Fruit fly (Drosophila melanogaster): ENCODE results near the gene Ythdf.

The Ythdf gene

DNA sequence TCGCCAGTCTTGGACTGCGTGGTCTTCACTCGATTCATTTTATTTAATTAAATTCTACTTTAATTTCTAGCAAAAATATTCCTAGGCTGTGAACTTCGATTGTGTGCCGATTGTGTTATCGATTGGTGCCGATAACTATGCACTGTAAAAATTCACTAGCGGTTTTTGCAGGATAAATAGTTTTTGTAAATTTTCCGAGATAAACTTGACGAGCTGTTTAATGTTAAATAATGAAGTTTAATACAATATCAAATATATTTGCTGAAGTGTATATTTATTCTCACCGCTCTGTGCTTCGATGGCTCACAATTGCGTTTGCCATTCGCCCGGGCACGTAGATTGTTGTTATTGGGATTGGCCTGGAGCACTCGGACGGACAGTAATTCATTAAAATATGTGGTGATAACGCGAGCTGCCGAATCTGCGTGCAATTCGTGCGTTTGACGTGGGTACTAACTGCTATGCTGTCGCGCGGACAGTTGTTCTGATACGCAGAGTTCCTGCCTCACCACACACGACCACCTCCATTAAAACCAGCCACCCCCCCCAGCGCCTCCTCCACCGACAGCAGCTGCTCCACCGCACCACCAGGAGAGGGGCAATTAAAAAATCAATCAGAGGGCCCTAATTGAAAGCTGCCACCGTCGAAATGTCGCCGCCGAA, 14.0 kb downstream of the Ythdf start, which contains the start of the genes EMC6 and Hr96:
TSS of gene EMC6 (minus strand) at position 123 of the 663 bp plus-strand sequence.
TSS of gene Hr96 (plus strand) at position 341 of the 663 bp plus-strand sequence.
- TF ChIP-seq Eip78C (GFP tag) (peak; percentile 97), Eip93F (GFP tag; optimal IDR thresholded peaks at IDR 0.05) (peak; percentile 83), CG4318 (GFP tag; optimal IDR thresholded peaks at IDR 0.05) (no peak), CG6276 (GFP tag; optimal IDR thresholded peaks at IDR 0.05) (no peak), Hr4 (GFP tag; optimal IDR thresholded peaks at IDR 0.05) (peak; percentile 94), Smox (GFP tag; optimal IDR thresholded peaks at IDR 0.05) (peak; percentile 91), dsx (GFP tag; optimal IDR thresholded peaks at IDR 0.05; ENCODE audit: poor library complexity, severe bottlenecking) (peak; percentile 81), Sox102F (GFP tag; optimal IDR thresholded peaks at IDR 0.05) (peak; percentile 93), eg (GFP tag; IDR thresholded peaks at IDR 0.05) (peak; percentile 94), Ets21C (GFP tag; optimal IDR thresholded peaks at IDR 0.05) (peak; percentile 90), Ets96B (tag; optimal IDR thresholded peaks at IDR 0.05) (peak; percentile 84), CG11902 (GFP tag; optimal IDR thresholded peaks at IDR 0.05) (peak; percentile 85), acj6 (GFP tag; optimal IDR thresholded peaks at IDR 0.05) (peak; percentile 94), OdsH (GFP tag; optimal IDR thresholded peaks at IDR 0.05) (peak; percentile 94), achi (GFP tag; optimal IDR thresholded peaks at IDR 0.05) (peak; percentile 88), svp (GFP tag) (peak; percentile 98), CG6792 (GFP tag; optimal IDR thresholded peaks at IDR 0.05) (peak; percentile 88), CG1621 (tag; optimal IDR thresholded peaks at IDR 0.05) (peak; percentile 97), Hr39 (GFP tag; optimal IDR thresholded peaks at IDR 0.05) (peak; percentile 92), ss (GFP tag; optimal IDR thresholded peaks at IDR 0.05) (peak in 1 of 2 experiments; percentile 84), cyc (GFP tag; optimal IDR thresholded peaks at IDR 0.05) (peak; percentile 94), Sox14 (GFP tag; optimal IDR thresholded peaks at IDR 0.05) (peak; percentile 93), CG8319 (GFP tag; optimal IDR thresholded peaks at IDR 0.05) (peak; percentile 87), dac (GFP tag; optimal IDR thresholded peaks at IDR 0.05) (peak; percentile 77), CG32006 (GFP tag; optimal IDR thresholded peaks at IDR 0.05) (no peak), CG34406 (GFP tag; optimal IDR thresholded peaks at IDR 0.05) (peak; percentile 88), fd59A (GFP tag; optimal IDR thresholded peaks at IDR 0.05) (peak; percentile 77), CG9139 (GFP tag; optimal IDR thresholded peaks at IDR 0.05) (no peak), CG11294 (GFP tag; IDR thresholded peaks at IDR 0.05) (peak; percentile 89), net (GFP tag; optimal IDR thresholded peaks at IDR 0.05) (peak; percentile 90), pdm3 (GFP tag; optimal IDR thresholded peaks at IDR 0.05) (peak; percentile 95), CG3919 (GFP tag; optimal IDR thresholded peaks at IDR 0.05) (peak; percentile 94), CG8119 (GFP tag; IDR thresholded peaks at IDR 0.05) (peak; percentile 84), Gug (GFP tag; IDR thresholded peaks at IDR 0.05) (peak; percentile 92), topi (GFP tag; optimal IDR thresholded peaks at IDR 0.05) (peak; percentile 91), CG31627 (GFP tag; optimal IDR thresholded peaks at IDR 0.05) (peak; percentile 93), CG11762 (GFP tag; optimal IDR thresholded peaks at IDR 0.05; ENCODE audit: insufficient read depth) (peak; percentile 87), lz (GFP tag; optimal IDR thresholded peaks at IDR 0.05) (peak; percentile 94), fd85E (GFP tag; optimal IDR thresholded peaks at IDR 0.05) (peak; percentile 62), Sox15 (GFP tag; optimal IDR thresholded peaks at IDR 0.05) (peak; percentile 87), Eip75B (GFP tag; optimal IDR thresholded peaks at IDR 0.05) (peak; percentile 93), spab (GFP tag; optimal IDR thresholded peaks at IDR 0.05) (peak; percentile 75), Met (GFP tag; optimal IDR thresholded peaks at IDR 0.05) (peak; percentile 93), Hr38 (GFP tag; optimal IDR thresholded peaks at IDR 0.05) (peak; percentile 54), fkh (GFP tag; optimal IDR thresholded peaks at IDR 0.05) (no peak), Blimp-1 (GFP tag; optimal IDR thresholded peaks at IDR 0.05) (peak; percentile 62), CG6163 (GFP tag; IDR thresholded peaks at IDR 0.05) (peak; percentile 96), esn (GFP tag; optimal IDR thresholded peaks at IDR 0.05) (peak; percentile 95), salr (GFP tag; optimal IDR thresholded peaks at IDR 0.05) (peak in 1 of 2 experiments; percentile 89), CG6854 (GFP tag; optimal IDR thresholded peaks at IDR 0.05) (peak; percentile 73), CG10669 (GFP tag; optimal IDR thresholded peaks at IDR 0.05) (peak; percentile 87)

All from whole organism, prepupa.